Worm (Caenorhabditis elegans) whole organism, L4 larva: ENCODE results near the gene twk-45.

Experiments used
- D1046.2 ChIP-seq: fragments of 200-800 bp; sonication (Bioruptor generic); IDR thresholded peaks from 2 replicates; pipeline ENCODE4 v1.3.6; 2022; ENCODE audit warnings: missing genetic modification characterization, missing compliant biosample characterization
- F10B5.3 ChIP-seq: sonication (generic microtip); optimal IDR thresholded peaks from 2 replicates; lab custom pipeline; 2016; ENCODE audit warnings: mild to moderate bottlenecking, missing genetic modification characterization, missing compliant biosample characterization
- F37D6.2 ChIP-seq: sonication (generic microtip); optimal IDR thresholded peaks from 2 replicates; lab custom pipeline; 2016; ENCODE audit warnings: mild to moderate bottlenecking, missing genetic modification characterization, missing compliant biosample characterization
- T20F7.1 ChIP-seq: fragments of 200-800 bp; sonication (Bioruptor generic); optimal IDR thresholded peaks from 2 replicates; lab custom pipeline; 2018; ENCODE audit warnings: mild to moderate bottlenecking, missing genetic modification characterization, missing compliant biosample characterization
- T26A8.4 ChIP-seq: fragments of 200-800 bp; sonication (Bioruptor generic); IDR thresholded peaks from 2 replicates; pipeline ENCODE4 v1.3.6; 2022; ENCODE audit warnings: missing genetic modification characterization, missing compliant biosample characterization
- Y105C5A.15 ChIP-seq: fragments of 200-800 bp; sonication (Bioruptor generic); IDR thresholded peaks from 2 replicates; pipeline ENCODE4 v1.3.6; 2022; ENCODE audit warnings: missing genetic modification characterization, missing compliant biosample characterization
- Y5F2A.4 ChIP-seq: fragments of 200-800 bp; sonication (Bioruptor generic); optimal IDR thresholded peaks from 2 replicates; lab custom pipeline; 2018; ENCODE audit warnings: mild to moderate bottlenecking, missing genetic modification characterization, missing compliant biosample characterization
- Y75B8A.6 ChIP-seq: fragments of 200-800 bp; sonication (Bioruptor generic); IDR thresholded peaks from 2 replicates; pipeline ENCODE4 v1.3.6; 2022; ENCODE audit warnings: missing genetic modification reagents, missing genetic modification characterization, missing compliant biosample characterization
- aha-1 ChIP-seq: fragments of 150-350 bp; peaks from one replicate; lab custom pipeline; 2014; ENCODE audit warnings: missing biosample characterization, missing genetic modification characterization
- aly-2 ChIP-seq: sonication (generic microtip); optimal IDR thresholded peaks from 2 replicates; lab custom pipeline; 2018; ENCODE audit warnings: missing biosample characterization, missing genetic modification characterization
- arid-1 ChIP-seq: fragments of 200-800 bp; sonication (Bioruptor generic); conservative IDR thresholded peaks from 2 replicates; pipeline ENCODE4 v1.3.6; 2022; ENCODE audit warnings: missing genetic modification reagents, missing genetic modification characterization, missing compliant biosample characterization
- ceh-20 ChIP-seq: fragments of 200-800 bp; sonication (Bioruptor generic); IDR thresholded peaks from 2 replicates; pipeline ENCODE4 v1.3.6; 2022; ENCODE audit warnings: missing genetic modification reagents, missing genetic modification characterization, missing compliant biosample characterization
- ceh-28 ChIP-seq: fragments of 150-350 bp; optimal IDR thresholded peaks from 2 replicates; lab custom pipeline; 2014; ENCODE audit warnings: missing biosample characterization, missing genetic modification reagents, missing genetic modification characterization
- ceh-32 ChIP-seq: sonication (generic microtip); optimal IDR thresholded peaks from 2 replicates; lab custom pipeline; 2016; ENCODE audit warnings: mild to moderate bottlenecking, missing genetic modification characterization, missing compliant biosample characterization; ENCODE audit not compliant: poor library complexity
- ceh-82 ChIP-seq: sonication (generic microtip); optimal IDR thresholded peaks from 2 replicates; lab custom pipeline; 2017; ENCODE audit warnings: missing biosample characterization, missing genetic modification characterization
- ctbp-1 ChIP-seq: fragments of 200-800 bp; sonication (Bioruptor generic); IDR thresholded peaks from 2 replicates; pipeline ENCODE4 v1.3.6; 2022; ENCODE audit warnings: missing genetic modification reagents, missing genetic modification characterization, missing compliant biosample characterization
- daf-19 ChIP-seq: fragments of 200-800 bp; sonication (Bioruptor generic); conservative IDR thresholded peaks from 2 replicates; pipeline ENCODE4 v1.3.6; 2022; ENCODE audit warnings: missing genetic modification characterization, missing compliant biosample characterization
- dmd-8 ChIP-seq: fragments of 200-800 bp; sonication (Bioruptor generic); IDR thresholded peaks from 2 replicates; pipeline ENCODE4 v1.3.6; 2022; ENCODE audit warnings: missing genetic modification characterization, missing compliant biosample characterization
- dve-1 ChIP-seq: sonication (generic microtip); optimal IDR thresholded peaks from 2 replicates; lab custom pipeline; 2017; ENCODE audit warnings: antibody characterized with exemption, mild to moderate bottlenecking, missing genetic modification characterization, missing compliant biosample characterization; ENCODE audit not compliant: insufficient read depth
- egl-27 ChIP-seq: sonication (generic microtip); optimal IDR thresholded peaks from 3 replicates; lab custom pipeline; 2017; ENCODE audit warnings: missing biosample characterization, missing genetic modification reagents, missing genetic modification characterization
- fos-1 ChIP-seq: fragments of 150-350 bp; optimal IDR thresholded peaks from 2 replicates; lab custom pipeline; 2014; ENCODE audit warnings: missing biosample characterization, missing genetic modification characterization
- gei-8 ChIP-seq: fragments of 200-800 bp; sonication (Bioruptor generic); optimal IDR thresholded peaks from 2 replicates; lab custom pipeline; 2018; ENCODE audit warnings: mild to moderate bottlenecking, missing genetic modification characterization, missing compliant biosample characterization
- hif-1 ChIP-seq, 2 experiments: sonication (generic microtip); optimal IDR thresholded peaks; 2 replicates each; lab custom pipeline; 2016 to 2017; ENCODE audit warnings: missing compliant biosample characterization in 2 of 2, missing genetic modification characterization in 2 of 2, missing genetic modification reagents in 2 of 2, missing genotype in 2 of 2, mild to moderate bottlenecking in 1 of 2
- hlh-30 ChIP-seq: sonication (generic microtip); optimal IDR thresholded peaks from 2 replicates; lab custom pipeline; 2017; ENCODE audit warnings: antibody characterized with exemption, mild to moderate bottlenecking, missing genetic modification characterization, missing compliant biosample characterization; ENCODE audit not compliant: insufficient read depth
- hmg-1.1 ChIP-seq: fragments of 200-800 bp; sonication (Bioruptor generic); IDR thresholded peaks from 2 replicates; pipeline ENCODE4 v1.3.6; 2022; ENCODE audit warnings: missing genetic modification reagents, missing genetic modification characterization, missing compliant biosample characterization
- jun-1 ChIP-seq: fragments of 150-350 bp; optimal IDR thresholded peaks from 2 replicates; lab custom pipeline; 2014; ENCODE audit warnings: missing biosample characterization, missing genetic modification reagents, missing genetic modification characterization
- lim-7 ChIP-seq: fragments of 200-800 bp; sonication (Bioruptor generic); IDR thresholded peaks from 2 replicates; pipeline ENCODE4 v1.3.6; 2022; ENCODE audit warnings: missing genetic modification characterization, missing compliant biosample characterization
- lin-1 ChIP-seq: fragments of 200-800 bp; sonication (Bioruptor generic); IDR thresholded peaks from 2 replicates; pipeline ENCODE4 v1.3.6; 2022; ENCODE audit warnings: missing genetic modification reagents, missing genetic modification characterization, missing compliant biosample characterization
- lin-13 ChIP-seq: fragments of 150-350 bp; optimal IDR thresholded peaks from 2 replicates; lab custom pipeline; 2014; ENCODE audit warnings: missing biosample characterization, missing genetic modification reagents, missing genetic modification characterization
- lin-38 ChIP-seq: fragments of 200-800 bp; sonication (Bioruptor generic); IDR thresholded peaks from 2 replicates; pipeline ENCODE4 v1.3.6; 2022; ENCODE audit warnings: missing genetic modification reagents, missing genetic modification characterization, missing compliant biosample characterization
- lin-39 ChIP-seq: fragments of 150-350 bp; optimal IDR thresholded peaks from 2 replicates; lab custom pipeline; 2014; ENCODE audit warnings: missing biosample characterization, missing genetic modification reagents, missing genetic modification characterization
- lir-3 ChIP-seq: sonication (generic microtip); optimal IDR thresholded peaks from 2 replicates; lab custom pipeline; 2016; ENCODE audit warnings: mild to moderate bottlenecking, missing genetic modification characterization, missing compliant biosample characterization
- lsy-2 ChIP-seq, 2 experiments: fragments of 150-350 bp in 1 of 2; sonication (generic microtip) in 1 of 2; optimal IDR thresholded peaks; 2 replicates each; lab custom pipeline; 2014 to 2017; ENCODE audit warnings: missing biosample characterization in 2 of 2, missing genetic modification characterization in 2 of 2
- madf-5 ChIP-seq, 2 experiments: fragments of 200-800 bp; sonication (Bioruptor generic); IDR thresholded peaks; 2 replicates each; pipeline ENCODE4 v1.3.6; 2022; ENCODE audit warnings: missing compliant biosample characterization in 2 of 2, missing genetic modification characterization in 2 of 2
- madf-9 ChIP-seq: fragments of 200-800 bp; sonication (Bioruptor generic); conservative IDR thresholded peaks from 2 replicates; pipeline ENCODE4 v1.3.6; 2022; ENCODE audit warnings: missing genetic modification reagents, missing genetic modification characterization, missing compliant biosample characterization
- mdl-1 ChIP-seq, 2 experiments: fragments of 150-350 bp in 1 of 2; sonication (generic microtip) in 1 of 2; optimal IDR thresholded peaks; 2 replicates each; lab custom pipeline; 2014 to 2017; ENCODE audit warnings: missing biosample characterization in 2 of 2, missing genetic modification characterization in 2 of 2
- mes-2 ChIP-seq: sonication (generic microtip); optimal IDR thresholded peaks from 2 replicates; lab custom pipeline; 2016; ENCODE audit warnings: missing genotype, mild to moderate bottlenecking, missing genetic modification characterization, missing compliant biosample characterization; ENCODE audit not compliant: poor library complexity, severe bottlenecking
- mxl-2 ChIP-seq: fragments of 200-800 bp; sonication (Bioruptor generic); conservative IDR thresholded peaks from 2 replicates; pipeline ENCODE4 v1.3.6; 2022; ENCODE audit warnings: missing genetic modification reagents, missing genetic modification characterization, missing compliant biosample characterization
- mxl-3 ChIP-seq: fragments of 200-800 bp; sonication (Bioruptor generic); optimal IDR thresholded peaks from 2 replicates; lab custom pipeline; 2018; ENCODE audit warnings: mild to moderate bottlenecking, missing genetic modification characterization, missing compliant biosample characterization
- nhr-10 ChIP-seq: fragments of 150-350 bp; optimal IDR thresholded peaks from 2 replicates; lab custom pipeline; 2014; ENCODE audit warnings: missing biosample characterization, missing genetic modification characterization
- nhr-102 ChIP-seq: sonication (generic microtip); optimal IDR thresholded peaks from 2 replicates; lab custom pipeline; 2016; ENCODE audit warnings: mild to moderate bottlenecking, missing genetic modification characterization, moderate library complexity, missing compliant biosample characterization
- nhr-25 ChIP-seq: sonication (generic microtip); optimal IDR thresholded peaks from 2 replicates; lab custom pipeline; 2017; ENCODE audit warnings: missing genetic modification characterization, mild to moderate bottlenecking, missing compliant biosample characterization, antibody characterized with exemption, moderate library complexity, borderline replicate concordance; ENCODE audit not compliant: insufficient read depth
- nhr-6 ChIP-seq: fragments of 150-350 bp; optimal IDR thresholded peaks from 2 replicates; lab custom pipeline; 2014; ENCODE audit warnings: missing biosample characterization, missing genetic modification characterization
- nhr-76 ChIP-seq: fragments of 150-350 bp; optimal IDR thresholded peaks from 2 replicates; lab custom pipeline; 2014; ENCODE audit warnings: missing biosample characterization, missing genetic modification characterization
- saeg-2 ChIP-seq: fragments of 200-800 bp; sonication (Bioruptor generic); IDR thresholded peaks from 2 replicates; pipeline ENCODE4 v1.3.6; 2022; ENCODE audit warnings: missing genetic modification reagents, missing genetic modification characterization, missing compliant biosample characterization
- sdz-12 ChIP-seq: fragments of 200-800 bp; sonication (Bioruptor generic); optimal IDR thresholded peaks from 2 replicates; lab custom pipeline; 2018; ENCODE audit warnings: mild to moderate bottlenecking, missing genetic modification characterization, missing compliant biosample characterization
- set-16 ChIP-seq: fragments of 200-800 bp; sonication (Bioruptor generic); IDR thresholded peaks from 2 replicates; pipeline ENCODE4 v1.3.6; 2022; ENCODE audit warnings: missing genetic modification reagents, missing genetic modification characterization, missing compliant biosample characterization
- unc-130 ChIP-seq: sonication (generic microtip); optimal IDR thresholded peaks from 2 replicates; lab custom pipeline; 2016; ENCODE audit warnings: missing genetic modification reagents, missing genetic modification characterization, missing compliant biosample characterization
- zag-1 ChIP-seq: fragments of 150-350 bp; optimal IDR thresholded peaks from 2 replicates; lab custom pipeline; 2014; ENCODE audit warnings: missing biosample characterization, missing genetic modification characterization
- zfp-3 ChIP-seq: fragments of 200-800 bp; sonication (Bioruptor generic); conservative IDR thresholded peaks from 2 replicates; pipeline ENCODE4 v1.3.6; 2022; ENCODE audit warnings: missing genetic modification reagents, missing genetic modification characterization, missing compliant biosample characterization
- zip-11 ChIP-seq: fragments of 200-800 bp; sonication (Bioruptor generic); IDR thresholded peaks from 2 replicates; pipeline ENCODE4 v1.3.6; 2022; ENCODE audit warnings: missing genetic modification characterization, missing compliant biosample characterization

The twk-45 gene

DNA sequence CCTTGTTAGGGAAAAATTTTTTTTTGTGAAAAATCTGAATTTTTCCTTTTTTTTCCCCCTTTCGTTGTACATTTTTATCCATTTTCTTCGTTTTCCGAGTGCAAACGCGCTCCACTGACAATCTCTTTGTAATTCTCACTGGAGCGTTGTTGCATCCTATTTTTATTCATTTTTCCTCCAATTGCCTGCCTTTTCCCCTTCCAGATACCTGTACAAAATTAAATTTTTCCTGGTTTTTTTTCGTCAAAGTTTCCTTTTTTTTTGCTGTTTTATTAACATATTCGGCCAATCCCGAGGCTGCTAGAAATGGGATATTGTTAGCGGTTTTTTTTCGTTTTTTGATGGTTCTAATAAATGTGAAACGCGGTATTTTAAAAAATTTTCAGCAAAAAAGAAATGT is 9.7 kb upstream of the twk-45 start:
- TF ChIP-seq hif-1 (tag; optimal IDR thresholded peaks at IDR 0.05; lab: Kevin White, UChicago): peak in 1 of 2 experiments; percentile 69
- no peak for TF ChIP-seq aly-2 (tag; lab: Kevin White, UChicago)
- TF ChIP-seq arid-1 (GFP tag; lab: Robert Waterston, UW): 0 out of 2 replicates have a peak, but pooled peaks have one; percentile 23
- TF ChIP-seq lim-7 (GFP tag; lab: Robert Waterston, UW): no peak
- TF ChIP-seq mdl-1 (tag; optimal IDR thresholded peaks at IDR 0.05; lab: Kevin White, UChicago): no peak
- TF ChIP-seq nhr-10 (tag; lab: Kevin White, UChicago): no peak
- TF ChIP-seq egl-27 (tag; lab: Kevin White, UChicago): no peak
- no peak for TF ChIP-seq mxl-3 (GFP tag; lab: Kevin White, UChicago)
- no peak for TF ChIP-seq ceh-20 (GFP tag; lab: Robert Waterston, UW)
- TF ChIP-seq Y105C5A.15 (GFP tag; lab: Robert Waterston, UW): no peak
- TF ChIP-seq nhr-102 (tag; lab: Kevin White, UChicago): peak; percentile 22
- no peak for TF ChIP-seq daf-19 (GFP tag; lab: Robert Waterston, UW)
- TF ChIP-seq dmd-8 (GFP tag; lab: Robert Waterston, UW): no peak
- TF ChIP-seq lir-3 (tag; lab: Kevin White, UChicago): no peak
- no peak for TF ChIP-seq madf-9
- no peak for TF ChIP-seq F10B5.3 (tag; lab: Kevin White, UChicago)
- no peak for TF ChIP-seq Y5F2A.4
- TF ChIP-seq ceh-32 (tag; lab: Kevin White, UChicago): no peak
- no peak for TF ChIP-seq lin-39 (tag; lab: Kevin White, UChicago)
- peak; percentile 20 for TF ChIP-seq gei-8 (GFP tag; lab: Kevin White, UChicago)
- no peak for TF ChIP-seq lin-13 (GFP tag; lab: Kevin White, UChicago)
- no peak for TF ChIP-seq ceh-28 (tag; lab: Kevin White, UChicago)
- TF ChIP-seq nhr-76 (tag; lab: Kevin White, UChicago): no peak
- no peak for TF ChIP-seq fos-1 (tag; lab: Kevin White, UChicago)
- TF ChIP-seq ctbp-1: 0 out of 2 replicates have a peak, but pooled peaks have one; percentile 42
- TF ChIP-seq hlh-30 (tag; lab: Kevin White, UChicago): no peak
- TF ChIP-seq F37D6.2: no peak
- TF ChIP-seq nhr-6 (tag; lab: Kevin White, UChicago): no peak
- TF ChIP-seq set-16 (GFP tag; lab: Robert Waterston, UW): no peak
- TF ChIP-seq lsy-2 (tag; optimal IDR thresholded peaks at IDR 0.05; lab: Kevin White, UChicago): peak in 1 of 2 experiments; percentile 49
- peak; percentile 82 for TF ChIP-seq lin-38
- no peak; the same call in 1 of the 2 replicates for TF ChIP-seq lin-1 (GFP tag; lab: Robert Waterston, UW)
- TF ChIP-seq zag-1 (tag; lab: Kevin White, UChicago): no peak
- TF ChIP-seq zfp-3 (GFP tag; lab: Robert Waterston, UW): 0 out of 2 replicates have a peak, but pooled peaks have one; percentile 19
- no peak for TF ChIP-seq madf-5 (GFP tag; IDR thresholded peaks at IDR 0.05; lab: Robert Waterston, UW)
- TF ChIP-seq T26A8.4 (GFP tag; lab: Robert Waterston, UW): no peak
- TF ChIP-seq mxl-2 (GFP tag; lab: Robert Waterston, UW): no peak
- TF ChIP-seq sdz-12: peak; percentile 43
- TF ChIP-seq zip-11: no peak
- TF ChIP-seq ceh-82 (tag; lab: Kevin White, UChicago): no peak
- peak; percentile 29 for TF ChIP-seq T20F7.1 (GFP tag; lab: Kevin White, UChicago)
- TF ChIP-seq aha-1 (tag; lab: Kevin White, UChicago): no peak
- no peak for TF ChIP-seq Y75B8A.6 (GFP tag; lab: Robert Waterston, UW)
- no peak for TF ChIP-seq nhr-25 (tag; lab: Kevin White, UChicago)
- TF ChIP-seq D1046.2 (GFP tag; lab: Robert Waterston, UW): no peak
- TF ChIP-seq mes-2 (tag; lab: Kevin White, UChicago): no peak
- TF ChIP-seq saeg-2: no peak
- peak; percentile 41 for TF ChIP-seq unc-130 (GFP tag; lab: Kevin White, UChicago)
- TF ChIP-seq jun-1 (tag; lab: Kevin White, UChicago): no peak
- no peak for TF ChIP-seq hmg-1.1 (GFP tag; lab: Robert Waterston, UW)
- no peak for TF ChIP-seq dve-1
